Worm (Caenorhabditis elegans) whole organism, L3 larva: ENCODE results near the gene str-74.

ENCODE experiments used
- ama-1 ChIP-seq: fragments of 150-350 bp; optimal IDR thresholded peaks from 2 replicates; lab custom pipeline; 2018
- ceh-16 ChIP-seq: sonication (generic microtip); optimal IDR thresholded peaks from 2 replicates; lab custom pipeline; 2017; ENCODE audit warnings: missing biosample characterization, missing genetic modification characterization
- lin-39 ChIP-seq: fragments of 150-350 bp; optimal IDR thresholded peaks from 2 replicates; lab custom pipeline; 2018; ENCODE audit warnings: missing biosample characterization, missing genetic modification reagents, missing genetic modification characterization
- unc-62 ChIP-seq: fragments of 150-350 bp; sonication (generic microtip); optimal IDR thresholded peaks from 4 replicates; lab custom pipeline; 2014; ENCODE audit warnings: missing biosample characterization, missing genetic modification reagents, missing genetic modification characterization
- ztf-4 ChIP-seq: fragments of 150-350 bp; optimal IDR thresholded peaks from 2 replicates; lab custom pipeline; 2014; ENCODE audit warnings: missing biosample characterization, missing genetic modification characterization

- TF ChIP-seq lin-39 (tag; lab: Kevin White, UChicago) = no peak
- TF ChIP-seq ztf-4 (tag; lab: Kevin White, UChicago) = no peak
- no peak for TF ChIP-seq ama-1 (lab: Kevin White, UChicago)
- TF ChIP-seq unc-62 (GFP tag; lab: Kevin White, UChicago) = no peak
- no peak for TF ChIP-seq ceh-16 (tag; lab: Kevin White, UChicago)
Measured at ce11 chrX:10236844-10237243, 4.0 kb downstream of the str-74 start, which contains the start of gene zipt-13.
